Fruit fly (Drosophila melanogaster): ENCODE data around the gene Abp1.

Gene Abp1

DNA sequence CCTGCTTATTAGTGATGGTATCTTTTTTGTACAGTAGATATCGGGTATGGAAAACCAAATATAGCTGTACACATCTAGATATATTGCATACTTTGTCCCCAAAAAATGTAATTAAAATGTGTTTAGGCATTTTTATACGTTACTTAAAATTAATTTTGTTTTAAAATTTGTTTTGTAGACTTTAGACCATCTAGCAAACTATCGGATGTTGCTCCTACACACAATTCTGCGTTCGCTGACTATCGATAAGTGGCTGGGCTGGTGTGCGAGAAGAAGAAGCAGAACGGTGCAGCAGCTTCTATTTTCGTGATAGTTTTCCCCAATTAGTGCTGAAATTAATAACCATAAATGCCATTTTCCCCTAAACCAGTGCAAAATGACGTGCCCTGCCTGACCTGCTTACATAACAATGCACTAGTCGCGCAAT lies 27.0 kb upstream of the Abp1 start, which contains the start of the genes Vps36 and Liprin-beta (continued):
- TF ChIP-seq mam (GFP tag; optimal IDR thresholded peaks at IDR 0.05) (peak; percentile 97), Dip3 (GFP tag; optimal IDR thresholded peaks at IDR 0.05) (peak; percentile 94), eyg (GFP tag; optimal IDR thresholded peaks at IDR 0.05) (peak; percentile 78), HmgD (GFP tag; optimal IDR thresholded peaks at IDR 0.05) (peak; percentile 93), Scr (GFP tag; IDR thresholded peaks at IDR 0.05; ENCODE audit: partially characterized antibody) (peak; percentile 99), CG3163 (GFP tag; optimal IDR thresholded peaks at IDR 0.05) (peak; percentile 61), CG6683 (GFP tag; optimal IDR thresholded peaks at IDR 0.05) (peak; percentile 57), CG11504 (tag; optimal IDR thresholded peaks at IDR 0.05) (no peak), p53 (GFP tag; optimal IDR thresholded peaks at IDR 0.05) (peak; percentile 70), CG16779 (GFP tag; IDR thresholded peaks at IDR 0.05) (peak; percentile 48; the same call in 1 of the 2 replicates), Drgx (GFP tag; IDR thresholded peaks at IDR 0.05) (peak; percentile 71), CG10366 (GFP tag; IDR thresholded peaks at IDR 0.05) (peak; percentile 90), Xbp1 (GFP tag; optimal IDR thresholded peaks at IDR 0.05) (peak; percentile 95), vnd (GFP tag; IDR thresholded peaks at IDR 0.05; ENCODE audit: partially characterized antibody) (peak; percentile 97), CG43689 (GFP tag; IDR thresholded peaks at IDR 0.05) (peak; percentile 72), ham (GFP tag; IDR thresholded peaks at IDR 0.05) (peak; percentile 81), CG14710 (tag; optimal IDR thresholded peaks at IDR 0.05) (peak; percentile 94), Oaz (GFP tag; IDR thresholded peaks at IDR 0.05) (peak; percentile 85), HLH4C (GFP tag; IDR thresholded peaks at IDR 0.05; ENCODE audit: partially characterized antibody) (peak; percentile 92), CG7786 (GFP tag; optimal IDR thresholded peaks at IDR 0.05) (peak; percentile 89), NK7.1 (GFP tag; optimal IDR thresholded peaks at IDR 0.05) (peak; percentile 63), CG2889 (GFP tag; IDR thresholded peaks at IDR 0.05) (peak; percentile 86), lmd (GFP tag; IDR thresholded peaks at IDR 0.05) (peak; percentile 94), C15 (GFP tag; IDR thresholded peaks at IDR 0.05) (peak; percentile 76; the same call in 2 of the 3 replicates), tx (GFP tag; optimal IDR thresholded peaks at IDR 0.05) (peak; percentile 92), CG4820 (GFP tag; optimal IDR thresholded peaks at IDR 0.05) (peak; percentile 84), YL-1 (GFP tag; optimal IDR thresholded peaks at IDR 0.05) (peak; percentile 87), CG6689 (GFP tag; IDR thresholded peaks at IDR 0.05) (peak; percentile 87), inv (GFP tag; IDR thresholded peaks at IDR 0.05; ENCODE audit: partially characterized antibody) (peak; percentile 97), lilli (GFP tag; optimal IDR thresholded peaks at IDR 0.05) (peak; percentile 96), Taf1 (GFP tag; IDR thresholded peaks at IDR 0.05) (peak; percentile 75; the same call in 1 of the 2 replicates), CG17385 (GFP tag; optimal IDR thresholded peaks at IDR 0.05) (peak; percentile 98), CG2678 (tag; optimal IDR thresholded peaks at IDR 0.05) (no peak), Camta (GFP tag; optimal IDR thresholded peaks at IDR 0.05) (peak; percentile 89), Hand (GFP tag; optimal IDR thresholded peaks at IDR 0.05) (peak; percentile 17), CG18619 (GFP tag; optimal IDR thresholded peaks at IDR 0.05) (peak; percentile 75), Atf6 (GFP tag; IDR thresholded peaks at IDR 0.05) (peak; percentile 81), CG10274 (GFP tag; optimal IDR thresholded peaks at IDR 0.05) (peak; percentile 15), Elba2 (GFP tag; optimal IDR thresholded peaks at IDR 0.05) (peak; percentile 90), ro (GFP tag; IDR thresholded peaks at IDR 0.05) (peak; percentile 50; the same call in 1 of the 2 replicates), CG2202 (tag; optimal IDR thresholded peaks at IDR 0.05) (peak; percentile 62), Poxn (GFP tag; IDR thresholded peaks at IDR 0.05) (peak; percentile 83), CG11085 (GFP tag; IDR thresholded peaks at IDR 0.05) (peak; percentile 85), H2.0 (GFP tag; IDR thresholded peaks at IDR 0.05) (peak; percentile 89), oc (tag; optimal IDR thresholded peaks at IDR 0.05) (no peak), CG10565 (GFP tag; optimal IDR thresholded peaks at IDR 0.05) (no peak), ftz-f1 (GFP tag; optimal IDR thresholded peaks at IDR 0.05) (peak; percentile 34), HHEX (GFP tag; optimal IDR thresholded peaks at IDR 0.05) (peak; percentile 66), CG5953 (GFP tag; IDR thresholded peaks at IDR 0.05) (0 out of 2 replicates have a peak, but pooled peaks have one; percentile 44), CG32532 (GFP tag; IDR thresholded peaks at IDR 0.05) (peak; percentile 90), ems (GFP tag; optimal IDR thresholded peaks at IDR 0.05) (peak; percentile 77)

All from whole organism, embryonic.